Fruit fly (Drosophila melanogaster) whole organism, embryonic: ENCODE measurements around the gene Ide.

ENCODE experiments used
- BEAF-32 ChIP-seq: fragments of 200-800 bp; sonication (Bioruptor generic); optimal IDR thresholded peaks from 3 replicates; lab custom pipeline; 2017; ENCODE audit warnings: missing biosample characterization, missing genetic modification characterization, mild to moderate bottlenecking, moderate library complexity, missing genetic modification reagents
- CG14050 ChIP-seq: fragments of 200-800 bp; sonication (Bioruptor generic); IDR thresholded peaks from 3 replicates; pipeline ENCODE4 v1.3.6; 2022; ENCODE audit warnings: missing biosample characterization, missing genetic modification characterization
- CG14441 ChIP-seq: fragments of 200-800 bp; sonication (Bioruptor generic); IDR thresholded peaks from 2 replicates; pipeline ENCODE4 v1.3.6; 2022; ENCODE audit warnings: missing biosample characterization, missing genetic modification characterization
- CG14710 ChIP-seq: fragments of 200-800 bp; sonication (Bioruptor generic); optimal IDR thresholded peaks from 3 replicates; lab custom pipeline; 2019; ENCODE audit warnings: missing biosample characterization, mild to moderate bottlenecking, missing genetic modification characterization, moderate library complexity
- CG15269 ChIP-seq: fragments of 200-800 bp; sonication (Bioruptor generic); optimal IDR thresholded peaks from 2 replicates; lab custom pipeline; 2018; ENCODE audit warnings: missing biosample characterization, mild to moderate bottlenecking, missing genetic modification characterization, moderate library complexity
- CG1529 ChIP-seq: fragments of 200-800 bp; sonication (Bioruptor generic); optimal IDR thresholded peaks from 3 replicates; lab custom pipeline; 2018; ENCODE audit warnings: missing biosample characterization, missing genetic modification characterization
- CG16813 ChIP-seq: fragments of 200-800 bp; sonication (Bioruptor generic); IDR thresholded peaks from 3 replicates; pipeline ENCODE4 v1.3.6; 2022; ENCODE audit warnings: missing biosample characterization, missing genetic modification characterization; ENCODE audit not compliant: partially characterized antibody
- CG17385 ChIP-seq: fragments of 200-800 bp; sonication (Bioruptor generic); optimal IDR thresholded peaks from 3 replicates; lab custom pipeline; 2018; ENCODE audit warnings: missing biosample characterization, mild to moderate bottlenecking, missing genetic modification characterization
- CG17568 ChIP-seq: fragments of 200-800 bp; sonication (Bioruptor generic); optimal IDR thresholded peaks from 2 replicates; lab custom pipeline; 2018; ENCODE audit warnings: missing biosample characterization, mild to moderate bottlenecking, missing genetic modification characterization, moderate library complexity
- CG17829 ChIP-seq: fragments of 200-800 bp; optimal IDR thresholded peaks from 2 replicates; lab custom pipeline; 2019; ENCODE audit warnings: missing biosample characterization, mild to moderate bottlenecking, missing genetic modification characterization, moderate library complexity
- CG2120 ChIP-seq: fragments of 200-800 bp; sonication (Bioruptor generic); optimal IDR thresholded peaks from 3 replicates; lab custom pipeline; 2016; ENCODE audit warnings: missing biosample characterization, missing genetic modification characterization
- CG2678 ChIP-seq: fragments of 200-800 bp; sonication (Bioruptor generic); optimal IDR thresholded peaks from 3 replicates; lab custom pipeline; 2019; ENCODE audit warnings: missing biosample characterization, mild to moderate bottlenecking, missing genetic modification characterization, moderate library complexity
- CG30431 ChIP-seq: fragments of 200-800 bp; sonication (Bioruptor generic); optimal IDR thresholded peaks from 2 replicates; lab custom pipeline; 2017; ENCODE audit warnings: missing biosample characterization, missing genetic modification characterization
- CG32772 ChIP-seq: fragments of 200-800 bp; sonication (Bioruptor generic); IDR thresholded peaks from 2 replicates; pipeline ENCODE4 v1.3.6; 2022; ENCODE audit warnings: missing biosample characterization, missing genetic modification characterization
- CG33557 ChIP-seq: fragments of 200-800 bp; sonication (Bioruptor generic); optimal IDR thresholded peaks from 2 replicates; lab custom pipeline; 2019; ENCODE audit warnings: missing biosample characterization, mild to moderate bottlenecking, missing genetic modification characterization, moderate library complexity
- CG34224 ChIP-seq: fragments of 200-800 bp; sonication (Bioruptor generic); IDR thresholded peaks from 3 replicates; pipeline ENCODE4 v1.3.6; 2022; ENCODE audit warnings: missing biosample characterization, missing genetic modification characterization; ENCODE audit not compliant: partially characterized antibody
- CG34422 ChIP-seq: fragments of 200-800 bp; sonication (Bioruptor generic); IDR thresholded peaks from 3 replicates; pipeline ENCODE4 v1.3.6; 2022; ENCODE audit warnings: missing biosample characterization, missing genetic modification characterization
- CG6683 ChIP-seq: fragments of 200-800 bp; sonication (Bioruptor generic); optimal IDR thresholded peaks from 2 replicates; lab custom pipeline; 2017; ENCODE audit warnings: missing biosample characterization, mild to moderate bottlenecking, missing genetic modification characterization, missing genetic modification reagents
- CG7556 ChIP-seq: fragments of 200-800 bp; sonication (Bioruptor generic); optimal IDR thresholded peaks from 2 replicates; lab custom pipeline; 2017; ENCODE audit warnings: missing biosample characterization, mild to moderate bottlenecking, missing genetic modification characterization
- Deaf1 ChIP-seq: fragments of 200-800 bp; optimal IDR thresholded peaks from 3 replicates; lab custom pipeline; 2019; ENCODE audit warnings: missing biosample characterization, mild to moderate bottlenecking, missing genetic modification characterization, moderate library complexity
- Doc3 ChIP-seq: fragments of 200-800 bp; sonication (Bioruptor generic); IDR thresholded peaks from 3 replicates; pipeline ENCODE4 v1.3.6; 2022; ENCODE audit warnings: missing biosample characterization, missing genetic modification characterization; ENCODE audit not compliant: partially characterized antibody
- Fer1 ChIP-seq: fragments of 200-800 bp; sonication (Bioruptor generic); optimal IDR thresholded peaks from 2 replicates; lab custom pipeline; 2017; ENCODE audit warnings: missing biosample characterization, mild to moderate bottlenecking, missing genetic modification characterization
- Gsc ChIP-seq: fragments of 200-800 bp; sonication (Bioruptor generic); IDR thresholded peaks from 2 replicates; pipeline ENCODE4 v1.3.6; 2022; ENCODE audit warnings: missing biosample characterization, missing genetic modification characterization
- HLH54F ChIP-seq: fragments of 200-800 bp; sonication (Bioruptor generic); optimal IDR thresholded peaks from 3 replicates; lab custom pipeline; 2016; ENCODE audit warnings: missing biosample characterization, missing genetic modification characterization
- Hey ChIP-seq: fragments of 200-800 bp; sonication (Bioruptor generic); optimal IDR thresholded peaks from 3 replicates; lab custom pipeline; 2018; ENCODE audit warnings: missing biosample characterization, mild to moderate bottlenecking, missing genetic modification characterization
- Hmr ChIP-seq: fragments of 200-800 bp; sonication (Bioruptor generic); optimal IDR thresholded peaks from 3 replicates; lab custom pipeline; 2017; ENCODE audit warnings: mild to moderate bottlenecking, missing biosample characterization, missing genetic modification reagents, missing genetic modification characterization
- MBD-R2 ChIP-seq: fragments of 200-800 bp; sonication (Bioruptor generic); IDR thresholded peaks from 2 replicates; pipeline ENCODE4 v1.3.6; 2022; ENCODE audit warnings: missing biosample characterization, missing genetic modification characterization
- Nf-YA ChIP-seq: fragments of 200-800 bp; sonication (Bioruptor generic); IDR thresholded peaks from 2 replicates; pipeline ENCODE4 v1.3.6; 2022; ENCODE audit warnings: missing biosample characterization, missing genetic modification characterization
- Sox100B ChIP-seq: fragments of 200-800 bp; sonication (Bioruptor generic); optimal IDR thresholded peaks from 3 replicates; lab custom pipeline; 2018; ENCODE audit warnings: missing biosample characterization, mild to moderate bottlenecking, missing genetic modification characterization
- Xbp1 ChIP-seq: fragments of 200-800 bp; sonication (Bioruptor generic); optimal IDR thresholded peaks from 3 replicates; lab custom pipeline; 2016; ENCODE audit warnings: missing biosample characterization, mild to moderate bottlenecking, missing genetic modification characterization
- ab ChIP-seq: fragments of 200-800 bp; sonication (Bioruptor generic); optimal IDR thresholded peaks from 2 replicates; lab custom pipeline; 2016; ENCODE audit warnings: missing biosample characterization, missing genetic modification characterization
- ase ChIP-seq: fragments of 200-800 bp; sonication (Bioruptor generic); IDR thresholded peaks from 3 replicates; pipeline ENCODE4 v1.3.6; 2022; ENCODE audit warnings: missing biosample characterization, missing genetic modification characterization
- chm ChIP-seq: fragments of 200-800 bp; sonication (Bioruptor generic); IDR thresholded peaks from 2 replicates; pipeline ENCODE4 v1.3.6; 2022; ENCODE audit warnings: missing biosample characterization, missing genetic modification characterization
- chn ChIP-seq: fragments of 200-800 bp; sonication (Bioruptor generic); optimal IDR thresholded peaks from 2 replicates; lab custom pipeline; 2016; ENCODE audit warnings: missing biosample characterization, missing genetic modification characterization
- crol ChIP-seq: fragments of 200-800 bp; sonication (Bioruptor generic); IDR thresholded peaks from 2 replicates; pipeline ENCODE4 v1.3.6; 2022; ENCODE audit warnings: missing biosample characterization, missing genetic modification characterization
- da ChIP-seq: fragments of 200-800 bp; sonication (Bioruptor generic); optimal IDR thresholded peaks from 2 replicates; lab custom pipeline; 2016; ENCODE audit warnings: missing biosample characterization, missing genetic modification characterization
- exex ChIP-seq: fragments of 200-800 bp; sonication (Bioruptor generic); optimal IDR thresholded peaks from 4 replicates; lab custom pipeline; 2018; ENCODE audit warnings: missing biosample characterization, mild to moderate bottlenecking, missing genetic modification characterization, moderate library complexity
- gro ChIP-seq: fragments of 200-800 bp; sonication (Bioruptor generic); optimal IDR thresholded peaks from 2 replicates; lab custom pipeline; 2016; ENCODE audit warnings: missing biosample characterization, missing genetic modification characterization
- jing ChIP-seq: fragments of 200-800 bp; sonication (Bioruptor generic); optimal IDR thresholded peaks from 2 replicates; lab custom pipeline; 2018; ENCODE audit warnings: missing biosample characterization, mild to moderate bottlenecking, missing genetic modification characterization
- lbe ChIP-seq: fragments of 200-800 bp; sonication (Bioruptor generic); optimal IDR thresholded peaks from 2 replicates; lab custom pipeline; 2016; ENCODE audit warnings: missing biosample characterization, mild to moderate bottlenecking, missing genetic modification characterization
- luna ChIP-seq: fragments of 200-800 bp; sonication (Bioruptor generic); optimal IDR thresholded peaks from 2 replicates; lab custom pipeline; 2016; ENCODE audit warnings: missing biosample characterization, missing genetic modification characterization
- nau ChIP-seq: fragments of 200-800 bp; sonication (Bioruptor generic); optimal IDR thresholded peaks from 3 replicates; lab custom pipeline; 2017; ENCODE audit warnings: missing biosample characterization, mild to moderate bottlenecking, missing genetic modification characterization, missing genetic modification reagents
- onecut ChIP-seq: fragments of 200-800 bp; sonication (Bioruptor generic); IDR thresholded peaks from 2 replicates; pipeline ENCODE4 v1.3.6; 2022; ENCODE audit warnings: missing biosample characterization, missing genetic modification characterization
- pb ChIP-seq: fragments of 200-800 bp; sonication (Bioruptor generic); optimal IDR thresholded peaks from 3 replicates; lab custom pipeline; 2016; ENCODE audit warnings: missing biosample characterization, missing genetic modification characterization
- sens ChIP-seq: fragments of 200-800 bp; sonication (Bioruptor generic); peaks from one replicate; lab custom pipeline; 2016; ENCODE audit warnings: missing biosample characterization, missing genetic modification characterization
- slou ChIP-seq: fragments of 200-800 bp; sonication (Bioruptor generic); optimal IDR thresholded peaks from 3 replicates; lab custom pipeline; 2016; ENCODE audit warnings: missing biosample characterization, missing genetic modification characterization
- sqz ChIP-seq: fragments of 200-800 bp; sonication (Bioruptor generic); optimal IDR thresholded peaks from 3 replicates; lab custom pipeline; 2018; ENCODE audit warnings: missing biosample characterization, mild to moderate bottlenecking, missing genetic modification characterization
- tap ChIP-seq: fragments of 200-800 bp; optimal IDR thresholded peaks from 3 replicates; lab custom pipeline; 2019; ENCODE audit warnings: missing biosample characterization, mild to moderate bottlenecking, missing genetic modification characterization, moderate library complexity
- usp ChIP-seq: fragments of >200 bp; optimal IDR thresholded peaks from 2 replicates; lab custom pipeline; 2017; ENCODE audit warnings: missing biosample characterization, missing genetic modification characterization
- zen2 ChIP-seq: fragments of 200-800 bp; sonication (Bioruptor generic); IDR thresholded peaks from 3 replicates; pipeline ENCODE4 v1.3.6; 2022; ENCODE audit warnings: missing biosample characterization, missing genetic modification characterization; ENCODE audit not compliant: partially characterized antibody

Ide gene

dm6 chr3L:20399550-20400109, 23.9 kb upstream of the Ide start (continued):
- TF ChIP-seq sqz (GFP tag; lab: Kevin White, UChicago) (peak; percentile 76), gro (GFP tag; lab: Kevin White, UChicago) (peak; percentile 80), ab (GFP tag; lab: Kevin White, UChicago) (peak; percentile 82), Hmr (peak; percentile 89), CG16813 (GFP tag; lab: Robert Waterston, UW) (no peak), exex (tag; lab: Kevin White, UChicago) (peak; percentile 43), zen2 (GFP tag; lab: Robert Waterston, UW) (no peak), Deaf1 (tag; lab: Kevin White, UChicago) (peak; percentile 73), Nf-YA (GFP tag; lab: Robert Waterston, UW) (0 out of 2 replicates have a peak, but pooled peaks have one; percentile 50), CG33557 (GFP tag; lab: Kevin White, UChicago) (peak; percentile 63), luna (peak; percentile 52), CG17568 (GFP tag; lab: Kevin White, UChicago) (peak; percentile 83), HLH54F (peak; percentile 85), chn (GFP tag; lab: Kevin White, UChicago) (peak; percentile 78), jing (GFP tag; lab: Kevin White, UChicago) (peak; percentile 77), Xbp1 (GFP tag; lab: Kevin White, UChicago) (peak; percentile 91), Gsc (GFP tag; lab: Robert Waterston, UW) (no peak), CG17385 (GFP tag; lab: Kevin White, UChicago) (peak; percentile 85), CG32772 (peak; percentile 66), CG34422 (GFP tag; lab: Robert Waterston, UW) (peak; percentile 86), chm (peak; percentile 79), CG14050 (GFP tag; lab: Robert Waterston, UW) (peak; percentile 76), Sox100B (GFP tag; lab: Kevin White, UChicago) (peak; percentile 91), BEAF-32 (no peak), MBD-R2 (peak; percentile 60; the same call in 1 of the 2 replicates), Hey (no peak), CG7556 (GFP tag; lab: Kevin White, UChicago) (peak; percentile 89), CG2120 (GFP tag; lab: Kevin White, UChicago) (peak; percentile 93), crol (GFP tag; lab: Robert Waterston, UW) (no peak), CG2678 (tag; lab: Kevin White, UChicago) (peak; percentile 95), da (GFP tag; lab: Kevin White, UChicago) (peak; percentile 56), CG15269 (peak; percentile 94), CG1529 (peak; percentile 74), lbe (GFP tag; lab: Kevin White, UChicago) (peak; percentile 81), slou (GFP tag; lab: Kevin White, UChicago) (peak; percentile 82), nau (peak; percentile 80), CG6683 (GFP tag; lab: Kevin White, UChicago) (peak; percentile 70), CG30431 (peak; percentile 78), Fer1 (peak; percentile 88), Doc3 (GFP tag; lab: Robert Waterston, UW) (no peak), CG17829 (peak; percentile 87), pb (GFP tag; lab: Kevin White, UChicago) (peak; percentile 81), ase (GFP tag; lab: Robert Waterston, UW) (peak; percentile 76; the same call in 2 of the 3 replicates), CG34224 (no peak), CG14710 (peak; percentile 72), CG14441 (GFP tag; lab: Robert Waterston, UW) (peak; percentile 81), usp (no peak), sens (GFP tag; lab: Kevin White, UChicago) (peak; percentile 95), onecut (GFP tag; lab: Robert Waterston, UW) (peak; percentile 79), tap (tag; lab: Kevin White, UChicago) (peak; percentile 92)
